Worm (Caenorhabditis elegans) whole organism, early embryonic: Measurements from ENCODE around the gene mmcm-1.

Source experiments
- B0310.2 ChIP-seq: sonication (generic microtip); optimal IDR thresholded peaks from 2 replicates; lab custom pipeline; 2016; ENCODE audit warnings: mild to moderate bottlenecking, missing genetic modification characterization, missing compliant biosample characterization
- aly-1 ChIP-seq: sonication (generic microtip); optimal IDR thresholded peaks from 2 replicates; lab custom pipeline; 2016; ENCODE audit warnings: missing genetic modification characterization, missing compliant biosample characterization
- ama-1 ChIP-seq: fragments of 150-350 bp; optimal IDR thresholded peaks from 2 replicates; lab custom pipeline; 2014
- ets-7 ChIP-seq: sonication (generic microtip); optimal IDR thresholded peaks from 2 replicates; lab custom pipeline; 2016; ENCODE audit warnings: missing genotype, missing genetic modification characterization, missing compliant biosample characterization

- no peak for TF ChIP-seq B0310.2 (tag; lab: Kevin White, UChicago)
- no peak for TF ChIP-seq aly-1
- no peak for TF ChIP-seq ama-1
- no peak for TF ChIP-seq ets-7 (tag; lab: Kevin White, UChicago)
Observed at ce11 chrIII:3955674-3956073, 48.2 kb upstream of the mmcm-1 start.
